Fruit fly (Drosophila melanogaster) whole organism, embryonic: ENCODE measurements around the gene CG5080.

Experiments
- BtbVII ChIP-seq: fragments of 200-800 bp; sonication (Bioruptor generic); optimal IDR thresholded peaks from 3 replicates; lab custom pipeline; 2017; ENCODE audit warnings: missing biosample characterization, mild to moderate bottlenecking, missing genetic modification characterization
- CG10267 ChIP-seq: fragments of 200-800 bp; sonication (Bioruptor generic); optimal IDR thresholded peaks from 2 replicates; lab custom pipeline; 2018; ENCODE audit warnings: missing biosample characterization, mild to moderate bottlenecking, missing genetic modification characterization, moderate library complexity
- CG10462 ChIP-seq: fragments of 200-800 bp; sonication (Bioruptor generic); optimal IDR thresholded peaks from 2 replicates; lab custom pipeline; 2016; ENCODE audit warnings: missing biosample characterization, missing genetic modification characterization
- CG12104 ChIP-seq: fragments of 200-800 bp; sonication (Bioruptor generic); optimal IDR thresholded peaks from 3 replicates; lab custom pipeline; 2016; ENCODE audit warnings: missing biosample characterization, missing genetic modification characterization
- CG12299 ChIP-seq: fragments of 200-800 bp; sonication (Bioruptor generic); optimal IDR thresholded peaks from 2 replicates; lab custom pipeline; 2018; ENCODE audit warnings: missing biosample characterization, mild to moderate bottlenecking, missing genetic modification characterization
- CG13287 ChIP-seq: fragments of 200-800 bp; sonication (Bioruptor generic); IDR thresholded peaks from 2 replicates; pipeline ENCODE4 v1.3.6; 2022; ENCODE audit warnings: missing biosample characterization, missing genetic modification characterization; ENCODE audit not compliant: partially characterized antibody
- CG13296 ChIP-seq: fragments of 200-800 bp; sonication (Bioruptor generic); optimal IDR thresholded peaks from 3 replicates; lab custom pipeline; 2018; ENCODE audit warnings: missing biosample characterization, mild to moderate bottlenecking, missing genetic modification characterization
- CG14860 ChIP-seq: fragments of 200-800 bp; sonication (Bioruptor generic); IDR thresholded peaks from 3 replicates; pipeline ENCODE4 v1.3.6; 2022; ENCODE audit warnings: missing biosample characterization, missing genetic modification characterization; ENCODE audit not compliant: partially characterized antibody
- CG15601 ChIP-seq: fragments of 200-800 bp; sonication (Bioruptor generic); optimal IDR thresholded peaks from 3 replicates; lab custom pipeline; 2019; ENCODE audit warnings: missing biosample characterization, mild to moderate bottlenecking, missing genetic modification characterization, moderate library complexity
- CG30020 ChIP-seq: fragments of 200-800 bp; optimal IDR thresholded peaks from 2 replicates; lab custom pipeline; 2019; ENCODE audit warnings: missing biosample characterization, mild to moderate bottlenecking, missing genetic modification characterization, moderate library complexity
- CG3407 ChIP-seq: fragments of 200-800 bp; sonication (Bioruptor generic); optimal IDR thresholded peaks from 2 replicates; lab custom pipeline; 2018; ENCODE audit warnings: missing biosample characterization, mild to moderate bottlenecking, missing genetic modification characterization
- CG34422 ChIP-seq: fragments of 200-800 bp; sonication (Bioruptor generic); IDR thresholded peaks from 3 replicates; pipeline ENCODE4 v1.3.6; 2022; ENCODE audit warnings: missing biosample characterization, missing genetic modification characterization
- CG42726 ChIP-seq: fragments of 200-800 bp; sonication (Bioruptor generic); IDR thresholded peaks from 2 replicates; pipeline ENCODE4 v1.3.6; 2022; ENCODE audit warnings: missing biosample characterization, missing genetic modification characterization; ENCODE audit not compliant: partially characterized antibody
- CG4282 ChIP-seq: fragments of 200-800 bp; sonication (Bioruptor generic); optimal IDR thresholded peaks from 2 replicates; lab custom pipeline; 2016; ENCODE audit warnings: missing biosample characterization, missing genetic modification characterization
- CG4854 ChIP-seq: fragments of 200-800 bp; sonication (Bioruptor generic); optimal IDR thresholded peaks from 2 replicates; lab custom pipeline; 2016; ENCODE audit warnings: missing biosample characterization, missing genetic modification characterization, inconsistent platforms
- CG6813 ChIP-seq: fragments of 200-800 bp; sonication (Bioruptor generic); optimal IDR thresholded peaks from 2 replicates; lab custom pipeline; 2017; ENCODE audit warnings: missing biosample characterization, missing genetic modification characterization, mild to moderate bottlenecking, moderate library complexity, missing genetic modification reagents
- CG7357 ChIP-seq: fragments of 200-800 bp; sonication (Bioruptor generic); IDR thresholded peaks from 3 replicates; pipeline ENCODE4 v1.3.6; 2022; ENCODE audit warnings: missing biosample characterization, missing genetic modification characterization
- CG8478 ChIP-seq: fragments of >200 bp; optimal IDR thresholded peaks from 2 replicates; lab custom pipeline; 2018
- CkIIα-i1 ChIP-seq: fragments of 200-800 bp; sonication (Bioruptor generic); IDR thresholded peaks from 2 replicates; pipeline ENCODE4 v1.3.6; 2022; ENCODE audit warnings: missing biosample characterization, missing genetic modification characterization
- CoRest ChIP-seq: fragments of 200-800 bp; sonication (Bioruptor generic); optimal IDR thresholded peaks from 3 replicates; lab custom pipeline; 2018; ENCODE audit warnings: missing biosample characterization, mild to moderate bottlenecking, missing genetic modification characterization, moderate library complexity
- Dad ChIP-seq: fragments of 200-800 bp; sonication (Bioruptor generic); optimal IDR thresholded peaks from 3 replicates; lab custom pipeline; 2016; ENCODE audit warnings: missing biosample characterization, missing genetic modification characterization
- Dll ChIP-seq: fragments of 200-800 bp; sonication (Bioruptor generic); IDR thresholded peaks from 4 replicates; pipeline ENCODE4 v1.3.6; 2022; ENCODE audit warnings: missing biosample characterization, missing genetic modification characterization; ENCODE audit not compliant: partially characterized antibody
- Doc3 ChIP-seq: fragments of 200-800 bp; sonication (Bioruptor generic); IDR thresholded peaks from 3 replicates; pipeline ENCODE4 v1.3.6; 2022; ENCODE audit warnings: missing biosample characterization, missing genetic modification characterization; ENCODE audit not compliant: partially characterized antibody
- Drgx ChIP-seq: fragments of 200-800 bp; sonication (Bioruptor generic); IDR thresholded peaks from 2 replicates; pipeline ENCODE4 v1.3.6; 2022; ENCODE audit warnings: missing biosample characterization, missing genetic modification characterization
- E2f2 ChIP-seq: fragments of 200-800 bp; sonication (Bioruptor generic); IDR thresholded peaks from 2 replicates; pipeline ENCODE4 v1.3.6; 2022; ENCODE audit warnings: missing biosample characterization, missing genetic modification characterization
- Ets97D ChIP-seq: fragments of 200-800 bp; sonication (Bioruptor generic); optimal IDR thresholded peaks from 3 replicates; lab custom pipeline; 2016; ENCODE audit warnings: missing biosample characterization, missing genetic modification characterization
- Gsc ChIP-seq: fragments of 200-800 bp; sonication (Bioruptor generic); IDR thresholded peaks from 2 replicates; pipeline ENCODE4 v1.3.6; 2022; ENCODE audit warnings: missing biosample characterization, missing genetic modification characterization
- NC2α ChIP-seq: fragments of 200-800 bp; sonication (Bioruptor generic); optimal IDR thresholded peaks from 2 replicates; lab custom pipeline; 2016; ENCODE audit warnings: missing biosample characterization, missing genetic modification characterization
- Nf-YC ChIP-seq: fragments of 200-800 bp; optimal IDR thresholded peaks from 3 replicates; lab custom pipeline; 2019; ENCODE audit warnings: missing biosample characterization, mild to moderate bottlenecking, missing genetic modification characterization, moderate library complexity
- Pdp1 ChIP-seq, 2 experiments: fragments of 200-800 bp; sonication (Bioruptor generic); optimal IDR thresholded peaks; 3 replicates each; lab custom pipeline; 2016; ENCODE audit warnings: missing biosample characterization in 2 of 2, missing genetic modification characterization in 2 of 2, mild to moderate bottlenecking in 1 of 2, moderate library complexity in 1 of 2
- ab ChIP-seq: fragments of 200-800 bp; sonication (Bioruptor generic); optimal IDR thresholded peaks from 2 replicates; lab custom pipeline; 2016; ENCODE audit warnings: missing biosample characterization, missing genetic modification characterization
- amos ChIP-seq: fragments of 200-800 bp; sonication (Bioruptor generic); IDR thresholded peaks from 2 replicates; pipeline ENCODE4 v1.3.6; 2022; ENCODE audit warnings: missing biosample characterization, missing genetic modification characterization; ENCODE audit not compliant: partially characterized antibody
- ato ChIP-seq: fragments of 200-800 bp; sonication (Bioruptor generic); IDR thresholded peaks from 2 replicates; pipeline ENCODE4 v1.3.6; 2022; ENCODE audit warnings: missing biosample characterization, missing genetic modification characterization; ENCODE audit not compliant: partially characterized antibody
- bigmax ChIP-seq: fragments of 200-800 bp; sonication (Bioruptor generic); optimal IDR thresholded peaks from 2 replicates; lab custom pipeline; 2018; ENCODE audit warnings: missing biosample characterization, mild to moderate bottlenecking, missing genetic modification characterization
- chinmo ChIP-seq: fragments of 200-800 bp; sonication (Bioruptor generic); IDR thresholded peaks from 4 replicates; pipeline ENCODE4 v1.3.6; 2022; ENCODE audit warnings: missing biosample characterization, missing genetic modification characterization; ENCODE audit not compliant: partially characterized antibody
- emc ChIP-seq: fragments of 200-800 bp; sonication (Bioruptor generic); optimal IDR thresholded peaks from 2 replicates; lab custom pipeline; 2016; ENCODE audit warnings: missing biosample characterization, missing genetic modification characterization
- en ChIP-seq: fragments of 200-800 bp; sonication (Bioruptor generic); optimal IDR thresholded peaks from 2 replicates; lab custom pipeline; 2016; ENCODE audit warnings: missing biosample characterization, missing genetic modification characterization
- jing ChIP-seq: fragments of 200-800 bp; sonication (Bioruptor generic); optimal IDR thresholded peaks from 2 replicates; lab custom pipeline; 2018; ENCODE audit warnings: missing biosample characterization, mild to moderate bottlenecking, missing genetic modification characterization
- lilli ChIP-seq: fragments of 200-800 bp; sonication (Bioruptor generic); optimal IDR thresholded peaks from 3 replicates; lab custom pipeline; 2016; ENCODE audit warnings: missing biosample characterization, missing genetic modification characterization
- nau ChIP-seq: fragments of 200-800 bp; sonication (Bioruptor generic); optimal IDR thresholded peaks from 3 replicates; lab custom pipeline; 2017; ENCODE audit warnings: missing biosample characterization, mild to moderate bottlenecking, missing genetic modification characterization, missing genetic modification reagents
- odd ChIP-seq: fragments of 200-800 bp; sonication (Bioruptor generic); optimal IDR thresholded peaks from 2 replicates; lab custom pipeline; 2017; ENCODE audit warnings: missing biosample characterization, mild to moderate bottlenecking, missing genetic modification characterization
- phol ChIP-seq: fragments of 200-800 bp; sonication (Bioruptor generic); optimal IDR thresholded peaks from 3 replicates; lab custom pipeline; 2018; ENCODE audit warnings: missing biosample characterization, mild to moderate bottlenecking, missing genetic modification characterization, moderate library complexity
- ranshi ChIP-seq: fragments of 200-800 bp; sonication (Bioruptor generic); IDR thresholded peaks from 2 replicates; pipeline ENCODE4 v1.3.6; 2022; ENCODE audit warnings: missing biosample characterization, missing genetic modification characterization
- sisA ChIP-seq: fragments of 200-800 bp; sonication (Bioruptor generic); IDR thresholded peaks from 2 replicates; pipeline ENCODE4 v1.3.6; 2022; ENCODE audit warnings: missing biosample characterization, missing genetic modification characterization
- so ChIP-seq: fragments of 200-800 bp; sonication (Bioruptor generic); IDR thresholded peaks from 3 replicates; pipeline ENCODE4 v1.3.6; 2022; ENCODE audit warnings: missing biosample characterization, missing genetic modification characterization
- tna ChIP-seq: fragments of 200-800 bp; sonication (Bioruptor generic); IDR thresholded peaks from 2 replicates; pipeline ENCODE4 v1.3.6; 2022; ENCODE audit warnings: missing biosample characterization, missing genetic modification characterization; ENCODE audit not compliant: partially characterized antibody
- wek ChIP-seq: fragments of 200-800 bp; sonication (Bioruptor generic); optimal IDR thresholded peaks from 3 replicates; lab custom pipeline; 2018; ENCODE audit warnings: missing biosample characterization, mild to moderate bottlenecking, missing genetic modification characterization, moderate library complexity

Gene CG5080

DNA sequence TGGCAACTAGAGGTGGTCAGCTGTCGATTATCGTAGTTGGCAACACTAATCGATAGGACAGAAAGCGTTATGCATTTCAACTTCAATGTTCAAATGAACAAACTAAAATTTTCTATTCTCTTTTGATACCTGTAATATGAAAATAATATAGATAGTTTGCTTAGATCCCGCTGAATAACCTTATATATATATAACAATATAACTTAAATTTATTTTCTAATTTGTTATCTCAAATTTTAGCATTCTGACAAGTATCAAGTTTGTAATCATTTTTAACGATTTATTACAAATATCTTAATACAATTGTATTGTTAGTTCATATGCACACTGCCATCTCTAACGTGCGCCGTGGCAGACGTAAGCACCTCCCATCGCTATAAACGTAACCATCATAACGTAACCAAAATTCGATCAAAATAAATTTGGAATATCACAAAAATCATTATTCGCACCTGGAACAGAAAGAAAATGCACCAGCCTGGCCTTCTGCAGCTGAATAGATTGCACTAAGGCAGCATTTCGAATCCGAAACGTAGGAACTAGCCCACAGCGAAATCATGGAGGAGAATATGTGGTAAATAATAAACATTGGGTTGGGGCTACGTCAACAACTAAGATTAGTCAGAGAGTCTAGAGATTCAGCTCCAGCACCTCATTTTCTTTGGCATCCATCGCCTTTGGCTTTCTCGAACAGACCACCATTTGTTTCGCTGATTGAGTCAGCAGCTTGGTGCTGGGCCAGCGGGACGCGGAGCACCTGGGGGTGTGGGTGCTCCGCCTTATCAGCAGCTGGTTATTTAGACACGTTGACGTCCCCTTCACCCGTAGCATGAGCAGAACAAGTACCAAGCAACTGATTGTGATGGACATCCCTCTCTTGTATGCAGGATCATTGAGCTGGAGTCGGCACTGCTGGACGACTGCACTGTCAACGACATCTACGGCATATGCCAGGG lies 34.5 kb downstream of the CG5080 start, which contains the start of the genes Pino and TBC1D23 (continued):
- TF ChIP-seq emc (GFP tag; lab: Kevin White, UChicago) (peak; percentile 2), CG14860 (GFP tag; lab: Robert Waterston, UW) (peak; percentile 64; the same call in 2 of the 3 replicates), CG6813 (no peak), lilli (peak; percentile 78), CG34422 (GFP tag; lab: Robert Waterston, UW) (peak; percentile 37; the same call in 2 of the 3 replicates), ato (GFP tag; lab: Robert Waterston, UW) (no peak), jing (no peak), Drgx (GFP tag; lab: Robert Waterston, UW) (0 out of 2 replicates have a peak, but pooled peaks have one; percentile 21), Dll (GFP tag; lab: Robert Waterston, UW) (peak; percentile 84), phol (tag; lab: Kevin White, UChicago) (peak; percentile 80), ranshi (GFP tag; lab: Robert Waterston, UW) (peak; percentile 71; the same call in 1 of the 2 replicates), CG10267 (tag; lab: Kevin White, UChicago) (peak; percentile 67), CG7357 (GFP tag; lab: Robert Waterston, UW) (0 out of 3 replicates have a peak, but pooled peaks have one; percentile 15), sisA (GFP tag; lab: Robert Waterston, UW) (peak; percentile 59), CG30020 (peak; percentile 72), tna (GFP tag; lab: Robert Waterston, UW) (no peak), so (GFP tag; lab: Robert Waterston, UW) (peak; percentile 69; the same call in 1 of the 3 replicates), chinmo (0 out of 4 replicates have a peak, but pooled peaks have one; percentile 4), amos (GFP tag; lab: Robert Waterston, UW) (peak; percentile 61; the same call in 1 of the 2 replicates), nau (GFP tag; lab: Kevin White, UChicago) (no peak), CG4854 (GFP tag; lab: Kevin White, UChicago) (no peak), Ets97D (peak; percentile 22), CG12299 (tag; lab: Kevin White, UChicago) (peak; percentile 49), en (GFP tag; lab: Kevin White, UChicago) (no peak), NC2α (GFP tag; lab: Kevin White, UChicago) (no peak), wek (no peak), CoRest (tag; lab: Kevin White, UChicago) (peak; percentile 88), E2f2 (GFP tag; lab: Robert Waterston, UW) (peak; percentile 34; the same call in 1 of the 2 replicates), CG15601 (peak; percentile 53), CG13287 (GFP tag; lab: Robert Waterston, UW) (peak; percentile 76), Nf-YC (peak; percentile 67), Dad (GFP tag; lab: Kevin White, UChicago) (no peak), CG13296 (no peak), CG42726 (no peak), odd (GFP tag; lab: Kevin White, UChicago) (peak; percentile 24), CG4282 (GFP tag; lab: Kevin White, UChicago) (no peak), Gsc (GFP tag; lab: Robert Waterston, UW) (no peak), Doc3 (GFP tag; lab: Robert Waterston, UW) (peak; percentile 64), CG12104 (peak; percentile 50), ab (no peak), Pdp1 (GFP tag; optimal IDR thresholded peaks at IDR 0.05; lab: Kevin White, UChicago) (peak; percentile 26 to 41), bigmax (GFP tag; lab: Kevin White, UChicago) (no peak), BtbVII (GFP tag; lab: Kevin White, UChicago) (no peak), CG3407 (peak; percentile 2), CG10462 (peak; percentile 53), CG8478 (no peak), CkIIα-i1 (GFP tag; lab: Robert Waterston, UW) (no peak)
